Fruit fly (Drosophila melanogaster) whole organism, embryonic: Measurements from ENCODE around the gene CG14915.

ENCODE experiments used
- Ada2b ChIP-seq: fragments of 200-800 bp; sonication (Bioruptor generic); IDR thresholded peaks from 2 replicates; pipeline ENCODE4 v1.3.6; 2022; ENCODE audit warnings: missing biosample characterization, missing genetic modification characterization
- Aef1 ChIP-seq: fragments of 200-800 bp; sonication (Bioruptor generic); IDR thresholded peaks from 3 replicates; pipeline ENCODE4 v1.3.6; 2022; ENCODE audit warnings: missing biosample characterization, missing genetic modification characterization
- Bgb ChIP-seq: fragments of 200-800 bp; sonication (Bioruptor generic); IDR thresholded peaks from 2 replicates; pipeline ENCODE4 v1.3.6; 2022; ENCODE audit warnings: missing biosample characterization, missing genetic modification characterization; ENCODE audit not compliant: partially characterized antibody
- CG10147 ChIP-seq: fragments of 200-800 bp; sonication (Bioruptor generic); optimal IDR thresholded peaks from 2 replicates; lab custom pipeline; 2019; ENCODE audit warnings: missing biosample characterization, mild to moderate bottlenecking, missing genetic modification characterization, moderate library complexity
- CG10274 ChIP-seq: fragments of 200-800 bp; sonication (Bioruptor generic); optimal IDR thresholded peaks from 3 replicates; lab custom pipeline; 2017; ENCODE audit warnings: missing biosample characterization, mild to moderate bottlenecking, missing genetic modification characterization
- CG10366 ChIP-seq: fragments of 200-800 bp; sonication (Bioruptor generic); IDR thresholded peaks from 2 replicates; pipeline ENCODE4 v1.3.6; 2022; ENCODE audit warnings: missing biosample characterization, missing genetic modification characterization
- CG12219 ChIP-seq: fragments of 200-800 bp; sonication (Bioruptor generic); optimal IDR thresholded peaks from 3 replicates; lab custom pipeline; 2018; ENCODE audit warnings: missing biosample characterization, mild to moderate bottlenecking, missing genetic modification characterization
- CG15011 ChIP-seq: fragments of 200-800 bp; sonication (Bioruptor generic); optimal IDR thresholded peaks from 3 replicates; lab custom pipeline; 2018; ENCODE audit warnings: missing biosample characterization, mild to moderate bottlenecking, missing genetic modification characterization
- CG1529 ChIP-seq: fragments of 200-800 bp; sonication (Bioruptor generic); optimal IDR thresholded peaks from 3 replicates; lab custom pipeline; 2018; ENCODE audit warnings: missing biosample characterization, missing genetic modification characterization
- CG16815 ChIP-seq: fragments of 200-800 bp; sonication (Bioruptor generic); optimal IDR thresholded peaks from 3 replicates; lab custom pipeline; 2017; ENCODE audit warnings: missing biosample characterization, mild to moderate bottlenecking, missing genetic modification characterization
- CG17186 ChIP-seq: fragments of 200-800 bp; sonication (Bioruptor generic); optimal IDR thresholded peaks from 3 replicates; lab custom pipeline; 2017; ENCODE audit warnings: missing biosample characterization, missing genetic modification reagents, missing genetic modification characterization
- CG17385 ChIP-seq: fragments of 200-800 bp; sonication (Bioruptor generic); optimal IDR thresholded peaks from 3 replicates; lab custom pipeline; 2018; ENCODE audit warnings: missing biosample characterization, mild to moderate bottlenecking, missing genetic modification characterization
- CG2129 ChIP-seq: fragments of 200-800 bp; sonication (Bioruptor generic); IDR thresholded peaks from 2 replicates; pipeline ENCODE4 v1.3.6; 2022; ENCODE audit warnings: missing biosample characterization, missing genetic modification characterization; ENCODE audit not compliant: partially characterized antibody
- CG33557 ChIP-seq: fragments of 200-800 bp; sonication (Bioruptor generic); optimal IDR thresholded peaks from 2 replicates; lab custom pipeline; 2019; ENCODE audit warnings: missing biosample characterization, mild to moderate bottlenecking, missing genetic modification characterization, moderate library complexity
- CG34422 ChIP-seq: fragments of 200-800 bp; sonication (Bioruptor generic); IDR thresholded peaks from 3 replicates; pipeline ENCODE4 v1.3.6; 2022; ENCODE audit warnings: missing biosample characterization, missing genetic modification characterization
- CG4424 ChIP-seq: fragments of 200-800 bp; sonication (Bioruptor generic); optimal IDR thresholded peaks from 3 replicates; lab custom pipeline; 2016; ENCODE audit warnings: missing biosample characterization, missing genetic modification characterization
- CG4707 ChIP-seq: fragments of 200-800 bp; sonication (Bioruptor generic); optimal IDR thresholded peaks from 2 replicates; lab custom pipeline; 2018; ENCODE audit warnings: missing biosample characterization, mild to moderate bottlenecking, missing genetic modification characterization, moderate library complexity
- CG6254 ChIP-seq: fragments of 200-800 bp; sonication (Bioruptor generic); optimal IDR thresholded peaks from 3 replicates; lab custom pipeline; 2017; ENCODE audit warnings: mild to moderate bottlenecking, missing biosample characterization, missing genetic modification reagents, missing genetic modification characterization
- CG8924 ChIP-seq: fragments of 200-800 bp; optimal IDR thresholded peaks from 3 replicates; lab custom pipeline; 2019; ENCODE audit warnings: missing biosample characterization, mild to moderate bottlenecking, missing genetic modification characterization, moderate library complexity
- CTCF ChIP-seq: fragments of 200-800 bp; sonication (Bioruptor generic); optimal IDR thresholded peaks from 2 replicates; lab custom pipeline; 2017; ENCODE audit warnings: missing biosample characterization, mild to moderate bottlenecking, missing genetic modification characterization, moderate library complexity
- Chrac-16 ChIP-seq: fragments of 200-800 bp; sonication (Bioruptor generic); optimal IDR thresholded peaks from 3 replicates; lab custom pipeline; 2016; ENCODE audit warnings: missing biosample characterization, missing genetic modification characterization
- Dek ChIP-seq: fragments of 200-800 bp; sonication (Bioruptor generic); optimal IDR thresholded peaks from 3 replicates; lab custom pipeline; 2019; ENCODE audit warnings: missing biosample characterization, mild to moderate bottlenecking, missing genetic modification characterization, moderate library complexity
- E2f2 ChIP-seq: fragments of 200-800 bp; sonication (Bioruptor generic); IDR thresholded peaks from 2 replicates; pipeline ENCODE4 v1.3.6; 2022; ENCODE audit warnings: missing biosample characterization, missing genetic modification characterization
- Fer3 ChIP-seq: fragments of 200-800 bp; sonication (Bioruptor generic); optimal IDR thresholded peaks from 2 replicates; lab custom pipeline; 2018; ENCODE audit warnings: missing biosample characterization, mild to moderate bottlenecking, missing genetic modification characterization, moderate library complexity
- GATAe ChIP-seq: fragments of 200-800 bp; sonication (Bioruptor generic); conservative IDR thresholded peaks from 2 replicates; pipeline ENCODE4 v1.3.6; 2022; ENCODE audit warnings: missing biosample characterization, missing genetic modification characterization
- HHEX ChIP-seq: fragments of 200-800 bp; sonication (Bioruptor generic); optimal IDR thresholded peaks from 3 replicates; lab custom pipeline; 2017; ENCODE audit warnings: missing biosample characterization, mild to moderate bottlenecking, missing genetic modification characterization, missing genetic modification reagents
- Hr78 ChIP-seq, 2 experiments: fragments of 200-800 bp in 1 of 2; fragments of >200 bp in 1 of 2; sonication (Bioruptor generic) in 1 of 2; optimal IDR thresholded peaks; 2 replicates each; lab custom pipeline; 2017 to 2019; ENCODE audit warnings: missing biosample characterization in 2 of 2, missing genetic modification characterization in 2 of 2, mild to moderate bottlenecking in 1 of 2, moderate library complexity in 1 of 2
- Hsf ChIP-seq: fragments of 200-800 bp; sonication (Bioruptor generic); optimal IDR thresholded peaks from 3 replicates; lab custom pipeline; 2016; ENCODE audit warnings: missing biosample characterization, missing genetic modification characterization
- PHDP ChIP-seq: fragments of 200-800 bp; sonication (Bioruptor generic); optimal IDR thresholded peaks from 3 replicates; lab custom pipeline; 2018; ENCODE audit warnings: missing biosample characterization, mild to moderate bottlenecking, missing genetic modification characterization, moderate library complexity
- aop ChIP-seq: fragments of 200-800 bp; sonication (Bioruptor generic); IDR thresholded peaks from 2 replicates; pipeline ENCODE4 v1.3.6; 2022; ENCODE audit warnings: missing biosample characterization, missing genetic modification characterization
- cg ChIP-seq: fragments of 200-800 bp; sonication (Bioruptor generic); optimal IDR thresholded peaks from 3 replicates; lab custom pipeline; 2019; ENCODE audit warnings: missing biosample characterization, mild to moderate bottlenecking, missing genetic modification characterization, moderate library complexity
- chinmo ChIP-seq: fragments of 200-800 bp; sonication (Bioruptor generic); IDR thresholded peaks from 4 replicates; pipeline ENCODE4 v1.3.6; 2022; ENCODE audit warnings: missing biosample characterization, missing genetic modification characterization; ENCODE audit not compliant: partially characterized antibody
- ci ChIP-seq: fragments of 200-800 bp; sonication (Bioruptor generic); IDR thresholded peaks from 3 replicates; pipeline ENCODE4 v1.3.6; 2022; ENCODE audit warnings: missing biosample characterization, missing genetic modification characterization
- crp ChIP-seq, 2 experiments: fragments of 200-800 bp; sonication (Bioruptor generic); optimal IDR thresholded peaks; 2 replicates in 1 of 2; 3 replicates in 1 of 2; lab custom pipeline; 2017; ENCODE audit warnings: missing biosample characterization in 2 of 2, missing genetic modification characterization in 2 of 2, mild to moderate bottlenecking in 1 of 2, moderate library complexity in 1 of 2
- cwo ChIP-seq: fragments of 200-800 bp; sonication (Bioruptor generic); optimal IDR thresholded peaks from 3 replicates; lab custom pipeline; 2017; ENCODE audit warnings: missing biosample characterization, missing genetic modification characterization, mild to moderate bottlenecking, moderate library complexity, missing genetic modification reagents
- dmrt99B ChIP-seq: fragments of 200-800 bp; sonication (Bioruptor generic); optimal IDR thresholded peaks from 2 replicates; lab custom pipeline; 2018; ENCODE audit warnings: missing biosample characterization, mild to moderate bottlenecking, missing genetic modification characterization, moderate library complexity
- ewg ChIP-seq: fragments of 200-800 bp; sonication (Bioruptor generic); optimal IDR thresholded peaks from 3 replicates; lab custom pipeline; 2017; ENCODE audit warnings: mild to moderate bottlenecking, missing biosample characterization, missing genetic modification reagents, missing genetic modification characterization
- gce ChIP-seq: fragments of 200-800 bp; sonication (Bioruptor generic); IDR thresholded peaks from 3 replicates; pipeline ENCODE4 v1.3.6; 2022; ENCODE audit warnings: missing biosample characterization, missing genetic modification characterization
- lilli ChIP-seq: fragments of 200-800 bp; sonication (Bioruptor generic); optimal IDR thresholded peaks from 3 replicates; lab custom pipeline; 2016; ENCODE audit warnings: missing biosample characterization, missing genetic modification characterization
- lmd ChIP-seq: fragments of 200-800 bp; sonication (Bioruptor generic); IDR thresholded peaks from 2 replicates; pipeline ENCODE4 v1.3.6; 2022; ENCODE audit warnings: missing biosample characterization, missing genetic modification characterization
- mirr ChIP-seq: fragments of 200-800 bp; sonication (Bioruptor generic); optimal IDR thresholded peaks from 3 replicates; lab custom pipeline; 2018; ENCODE audit warnings: missing biosample characterization, mild to moderate bottlenecking, missing genetic modification characterization
- nom ChIP-seq: fragments of 200-800 bp; sonication (Bioruptor generic); optimal IDR thresholded peaks from 2 replicates; lab custom pipeline; 2017; ENCODE audit warnings: missing biosample characterization, missing genetic modification characterization, mild to moderate bottlenecking, moderate library complexity, missing genetic modification reagents
- seq ChIP-seq: fragments of 200-800 bp; sonication (Bioruptor generic); IDR thresholded peaks from 2 replicates; pipeline ENCODE4 v1.3.6; 2022; ENCODE audit warnings: missing biosample characterization, missing genetic modification characterization
- sisA ChIP-seq: fragments of 200-800 bp; sonication (Bioruptor generic); IDR thresholded peaks from 2 replicates; pipeline ENCODE4 v1.3.6; 2022; ENCODE audit warnings: missing biosample characterization, missing genetic modification characterization
- sug ChIP-seq: fragments of 200-800 bp; optimal IDR thresholded peaks from 2 replicates; lab custom pipeline; 2019; ENCODE audit warnings: missing biosample characterization, mild to moderate bottlenecking, missing genetic modification characterization, moderate library complexity
- tgo ChIP-seq: fragments of 200-800 bp; sonication (Bioruptor generic); IDR thresholded peaks from 3 replicates; pipeline ENCODE4 v1.3.6; 2022; ENCODE audit warnings: missing biosample characterization, missing genetic modification characterization
- unc-4 ChIP-seq: fragments of 200-800 bp; sonication (Bioruptor generic); IDR thresholded peaks from 2 replicates; pipeline ENCODE4 v1.3.6; 2022; ENCODE audit warnings: missing biosample characterization, missing genetic modification characterization; ENCODE audit not compliant: partially characterized antibody

The CG14915 gene

dm6 chr2L:11044678-11045466 is 26.0 kb upstream of the CG14915 start (continued):
- TF ChIP-seq CG17186 (GFP tag; lab: Kevin White, UChicago) (no peak), Hr78 (GFP tag; optimal IDR thresholded peaks at IDR 0.05; lab: Kevin White, UChicago) (peak in 1 of 2 experiments; percentile 97), Ada2b (GFP tag; lab: Robert Waterston, UW) (0 out of 2 replicates have a peak, but pooled peaks have one; percentile 15), ewg (GFP tag; lab: Kevin White, UChicago) (no peak), PHDP (tag; lab: Kevin White, UChicago) (peak; percentile 45), Fer3 (tag; lab: Kevin White, UChicago) (peak; percentile 21), tgo (GFP tag; lab: Robert Waterston, UW) (peak; percentile 45; the same call in 2 of the 3 replicates), CG10147 (GFP tag; lab: Kevin White, UChicago) (peak; percentile 45), CG4424 (GFP tag; lab: Kevin White, UChicago) (peak; percentile 18), E2f2 (GFP tag; lab: Robert Waterston, UW) (peak; percentile 18; the same call in 1 of the 2 replicates), Chrac-16 (GFP tag; lab: Kevin White, UChicago) (peak; percentile 19), chinmo (peak; percentile 71; the same call in 1 of the 4 replicates), CG1529 (GFP tag; lab: Kevin White, UChicago) (peak; percentile 67), aop (no peak), nom (GFP tag; lab: Kevin White, UChicago) (peak; percentile 49), CG10366 (peak; percentile 43; the same call in 1 of the 2 replicates), dmrt99B (tag; lab: Kevin White, UChicago) (peak; percentile 30), CG15011 (GFP tag; lab: Kevin White, UChicago) (peak; percentile 35), CG6254 (GFP tag; lab: Kevin White, UChicago) (peak; percentile 49), crp (GFP tag; optimal IDR thresholded peaks at IDR 0.05; lab: Kevin White, UChicago) (peak in 1 of 2 experiments; percentile 10), CG4707 (peak; percentile 32), CG33557 (GFP tag; lab: Kevin White, UChicago) (peak; percentile 64), CG12219 (GFP tag; lab: Kevin White, UChicago) (peak; percentile 36), CG16815 (peak; percentile 41), CTCF (GFP tag; lab: Kevin White, UChicago) (peak; percentile 19), mirr (GFP tag; lab: Kevin White, UChicago) (peak; percentile 56), CG8924 (peak; percentile 33), Bgb (GFP tag; lab: Robert Waterston, UW) (0 out of 2 replicates have a peak, but pooled peaks have one; percentile 22), CG17385 (peak; percentile 54), Dek (tag; lab: Kevin White, UChicago) (peak; percentile 13), seq (peak; percentile 46; the same call in 1 of the 2 replicates), ci (GFP tag; lab: Robert Waterston, UW) (peak; percentile 53; the same call in 1 of the 3 replicates), unc-4 (GFP tag; lab: Robert Waterston, UW) (no peak), lilli (GFP tag; lab: Kevin White, UChicago) (peak; percentile 63), sug (peak; percentile 63), cwo (peak; percentile 45), CG2129 (GFP tag; lab: Robert Waterston, UW) (no peak), CG10274 (GFP tag; lab: Kevin White, UChicago) (peak; percentile 23), HHEX (GFP tag; lab: Kevin White, UChicago) (peak; percentile 66), sisA (GFP tag; lab: Robert Waterston, UW) (peak; percentile 31; the same call in 1 of the 2 replicates), CG34422 (GFP tag; lab: Robert Waterston, UW) (no peak), lmd (GFP tag; lab: Robert Waterston, UW) (peak; percentile 59), Aef1 (GFP tag; lab: Robert Waterston, UW) (peak; percentile 74), gce (GFP tag; lab: Robert Waterston, UW) (peak; percentile 28; the same call in 1 of the 3 replicates), Hsf (GFP tag; lab: Kevin White, UChicago) (peak; percentile 14), cg (GFP tag; lab: Kevin White, UChicago) (peak; percentile 55), GATAe (GFP tag; lab: Robert Waterston, UW) (no peak)
